Worm (Caenorhabditis elegans) whole organism, L4/young adult: Measurements from ENCODE around the gene got-2.2.

Source experiments
- W03F9.2 ChIP-seq: fragments of 150-350 bp; optimal IDR thresholded peaks from 2 replicates; lab custom pipeline; 2014; ENCODE audit warnings: missing biosample characterization, missing genetic modification characterization
- dao-5 ChIP-seq: sonication (generic microtip); optimal IDR thresholded peaks from 2 replicates; lab custom pipeline; 2016; ENCODE audit warnings: missing genotype, missing genetic modification characterization, moderate library complexity, missing compliant biosample characterization
- him-1 ChIP-seq: sonication (generic microtip); optimal IDR thresholded peaks from 2 replicates; lab custom pipeline; 2016; ENCODE audit warnings: missing genotype, missing genetic modification reagents, missing genetic modification characterization, missing compliant biosample characterization

- TF ChIP-seq him-1 (no peak), W03F9.2 (tag; lab: Kevin White, UChicago) (no peak), dao-5 (tag; lab: Kevin White, UChicago) (no peak)
These were observed 29.4 kb upstream of the got-2.2 start for ce11 chrX:6211322-6211820.
